Fruit fly (Drosophila melanogaster) whole organism, pupa: ENCODE data around the gene CG42693.

ENCODE experiments used
- CG12605 ChIP-seq: fragments of 200-800 bp; sonication (Bioruptor generic); IDR thresholded peaks from 2 replicates; pipeline ENCODE4 v1.3.6; 2022; ENCODE audit warnings: missing biosample characterization, missing genetic modification characterization
- CG13204 ChIP-seq: fragments of 200-800 bp; sonication (Bioruptor generic); optimal IDR thresholded peaks from 2 replicates; lab custom pipeline; 2018; ENCODE audit warnings: missing biosample characterization, mild to moderate bottlenecking, missing genetic modification characterization, moderate library complexity
- CG14655 ChIP-seq: fragments of 200-800 bp; sonication (Bioruptor generic); optimal IDR thresholded peaks from 3 replicates; lab custom pipeline; 2017; ENCODE audit warnings: mild to moderate bottlenecking, missing biosample characterization, missing genetic modification reagents, missing genetic modification characterization
- CG15710 ChIP-seq: fragments of 200-800 bp; sonication (Bioruptor generic); optimal IDR thresholded peaks from 2 replicates; lab custom pipeline; 2018; ENCODE audit warnings: missing biosample characterization, mild to moderate bottlenecking, missing genetic modification characterization, moderate library complexity
- CG17806 ChIP-seq: fragments of 200-800 bp; sonication (Bioruptor generic); optimal IDR thresholded peaks from 2 replicates; lab custom pipeline; 2018; ENCODE audit warnings: missing biosample characterization, mild to moderate bottlenecking, missing genetic modification characterization, moderate library complexity
- CG32121 ChIP-seq: fragments of 200-800 bp; sonication (Bioruptor generic); IDR thresholded peaks from 2 replicates; pipeline ENCODE4 v1.3.6; 2022; ENCODE audit warnings: missing biosample characterization, missing genetic modification characterization
- CG34367 ChIP-seq: fragments of 200-800 bp; sonication (Bioruptor generic); optimal IDR thresholded peaks from 2 replicates; lab custom pipeline; 2018; ENCODE audit warnings: missing biosample characterization, mild to moderate bottlenecking, missing genetic modification characterization
- CG4496 ChIP-seq: fragments of 200-800 bp; sonication (Bioruptor generic); IDR thresholded peaks from 3 replicates; pipeline ENCODE4 v1.3.6; 2022; ENCODE audit warnings: missing biosample characterization, missing genetic modification characterization
- CG8159 ChIP-seq: fragments of 200-800 bp; sonication (Bioruptor generic); optimal IDR thresholded peaks from 3 replicates; lab custom pipeline; 2018; ENCODE audit warnings: missing biosample characterization, mild to moderate bottlenecking, missing genetic modification characterization, moderate library complexity
- CG8301 ChIP-seq: fragments of 200-800 bp; sonication (Bioruptor generic); optimal IDR thresholded peaks from 2 replicates; lab custom pipeline; 2018; ENCODE audit warnings: missing biosample characterization, mild to moderate bottlenecking, missing genetic modification characterization
- CG9948 ChIP-seq: fragments of 200-800 bp; sonication (Bioruptor generic); optimal IDR thresholded peaks from 2 replicates; lab custom pipeline; 2018; ENCODE audit warnings: missing biosample characterization, mild to moderate bottlenecking, missing genetic modification characterization, moderate library complexity
- D1 ChIP-seq: fragments of 200-800 bp; sonication (Bioruptor generic); optimal IDR thresholded peaks from 2 replicates; lab custom pipeline; 2018; ENCODE audit warnings: missing biosample characterization, mild to moderate bottlenecking, missing genetic modification characterization, moderate library complexity
- EcR ChIP-seq: fragments of 200-800 bp; sonication (Bioruptor generic); optimal IDR thresholded peaks from 3 replicates; lab custom pipeline; 2019; ENCODE audit warnings: missing biosample characterization, missing genetic modification characterization, mild to moderate bottlenecking, moderate library complexity, missing genetic modification reagents
- Ets98B ChIP-seq: fragments of 200-800 bp; sonication (Bioruptor generic); IDR thresholded peaks from 2 replicates; pipeline ENCODE4 v1.3.6; 2022; ENCODE audit warnings: missing biosample characterization, missing genetic modification characterization
- Pif1A ChIP-seq: fragments of 200-800 bp; sonication (Bioruptor generic); optimal IDR thresholded peaks from 3 replicates; lab custom pipeline; 2016; ENCODE audit warnings: missing biosample characterization, missing genetic modification characterization
- Pif1B ChIP-seq: fragments of 200-800 bp; sonication (Bioruptor generic); optimal IDR thresholded peaks from 3 replicates; lab custom pipeline; 2016; ENCODE audit warnings: missing biosample characterization, missing genetic modification characterization
- Snoo ChIP-seq: fragments of 200-800 bp; sonication (Bioruptor generic); optimal IDR thresholded peaks from 3 replicates; lab custom pipeline; 2017; ENCODE audit warnings: missing biosample characterization, mild to moderate bottlenecking, missing genetic modification characterization, inconsistent platforms
- fd96Ca ChIP-seq: fragments of 200-800 bp; sonication (Bioruptor generic); IDR thresholded peaks from 3 replicates; pipeline ENCODE4 v1.3.6; 2022; ENCODE audit warnings: missing biosample characterization, missing genetic modification characterization
- gl ChIP-seq: fragments of 200-800 bp; sonication (Bioruptor generic); optimal IDR thresholded peaks from 2 replicates; lab custom pipeline; 2018; ENCODE audit warnings: missing biosample characterization, mild to moderate bottlenecking, missing genetic modification characterization
- rn ChIP-seq: fragments of 200-800 bp; sonication (Bioruptor generic); IDR thresholded peaks from 2 replicates; pipeline ENCODE4 v1.3.6; 2022; ENCODE audit warnings: missing biosample characterization, missing genetic modification characterization

CG42693 gene

dm6 chr3R:31708240-31708639 lies at the start of gene CG42693:
Gene CG42693, minus strand, starts transcription at chr3R:31708340.
- TF ChIP-seq CG4496: no peak
- TF ChIP-seq CG14655 (GFP tag; lab: Kevin White, UChicago): no peak
- no peak for TF ChIP-seq CG34367 (tag; lab: Kevin White, UChicago)
- TF ChIP-seq CG8301: no peak
- no peak for TF ChIP-seq EcR (GFP tag; lab: Kevin White, UChicago)
- no peak for TF ChIP-seq CG32121 (GFP tag; lab: Robert Waterston, UW)
- TF ChIP-seq rn (GFP tag; lab: Robert Waterston, UW): no peak
- no peak for TF ChIP-seq D1 (tag; lab: Kevin White, UChicago)
- no peak for TF ChIP-seq CG12605 (GFP tag; lab: Robert Waterston, UW)
- no peak for TF ChIP-seq CG9948 (tag; lab: Kevin White, UChicago)
- TF ChIP-seq CG13204: no peak
- TF ChIP-seq Ets98B: no peak
- no peak for TF ChIP-seq Pif1A (GFP tag; lab: Kevin White, UChicago)
- no peak for TF ChIP-seq fd96Ca (GFP tag; lab: Robert Waterston, UW)
- no peak for TF ChIP-seq CG8159 (tag; lab: Kevin White, UChicago)
- TF ChIP-seq CG15710: no peak
- TF ChIP-seq CG17806 (tag; lab: Kevin White, UChicago): no peak
- TF ChIP-seq, all 21 proteins: peak for 0

DNA sequence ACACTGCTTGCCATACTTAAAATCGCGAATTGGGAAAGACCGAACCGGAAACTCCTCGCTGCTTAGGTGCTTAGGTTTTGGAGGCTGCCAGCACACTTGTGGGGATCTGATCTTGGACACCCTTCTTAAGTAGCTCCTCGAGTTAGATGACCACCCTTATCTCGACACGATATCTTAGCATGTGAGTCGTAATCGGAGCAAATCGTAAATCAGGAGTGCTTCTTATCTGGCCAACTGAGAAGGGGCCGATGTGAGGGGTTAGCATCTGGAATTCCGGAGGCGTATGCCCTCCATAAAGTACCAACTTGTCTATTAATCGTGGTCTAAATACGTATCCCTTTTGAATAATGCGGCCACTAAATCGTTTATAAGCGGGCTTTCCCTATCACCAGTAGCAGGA lies 46.5 kb upstream of the CG42693 start, which contains the start of gene salt:
Gene salt, minus strand, starts transcription at position 101 of the 400 bp plus-strand sequence.
- TF ChIP-seq Snoo (tag; lab: Kevin White, UChicago) (no peak), EcR (GFP tag; lab: Kevin White, UChicago) (no peak), CG9948 (tag; lab: Kevin White, UChicago) (no peak), Pif1B (no peak), gl (tag; lab: Kevin White, UChicago) (no peak), CG8301 (no peak), CG34367 (tag; lab: Kevin White, UChicago) (no peak), Ets98B (no peak), CG15710 (no peak), CG14655 (GFP tag; lab: Kevin White, UChicago) (no peak), CG13204 (no peak), D1 (tag; lab: Kevin White, UChicago) (no peak), CG8159 (tag; lab: Kevin White, UChicago) (no peak), CG32121 (GFP tag; lab: Robert Waterston, UW) (no peak), rn (GFP tag; lab: Robert Waterston, UW) (no peak)

dm6 chr3R:31748093-31748996 lies 40.2 kb upstream of the CG42693 start:
- peak; percentile 47 for TF ChIP-seq CG15710
- TF ChIP-seq CG12605 (GFP tag; lab: Robert Waterston, UW): no peak
- TF ChIP-seq gl (tag; lab: Kevin White, UChicago): peak; percentile 79
- peak; percentile 4 for TF ChIP-seq CG9948 (tag; lab: Kevin White, UChicago)
- TF ChIP-seq Snoo (tag; lab: Kevin White, UChicago): no peak
- TF ChIP-seq CG32121 (GFP tag; lab: Robert Waterston, UW): no peak
- TF ChIP-seq Pif1B: peak; percentile 55
- peak; percentile 38 for TF ChIP-seq Pif1A (GFP tag; lab: Kevin White, UChicago)
- peak; percentile 69 for TF ChIP-seq EcR (GFP tag; lab: Kevin White, UChicago)
- peak; percentile 15 for TF ChIP-seq CG17806 (tag; lab: Kevin White, UChicago)
- peak; percentile 48 for TF ChIP-seq CG8301
- peak; percentile 37 for TF ChIP-seq CG34367 (tag; lab: Kevin White, UChicago)
- peak; percentile 93 for TF ChIP-seq CG13204
- TF ChIP-seq D1 (tag; lab: Kevin White, UChicago): no peak
- no peak for TF ChIP-seq fd96Ca (GFP tag; lab: Robert Waterston, UW)

dm6 chr3R:31747429-31748048 lies 39.4 kb upstream of the CG42693 start, which contains the start of the genes nero and CG1910:
Gene nero, minus strand, starts transcription at chr3R:31747558.
Gene CG1910, plus strand, starts transcription at chr3R:31747643.
- no peak for TF ChIP-seq Snoo (tag; lab: Kevin White, UChicago)

- TF ChIP-seq Pif1B (peak; percentile 26), CG8301 (peak; percentile 9), CG12605 (GFP tag; lab: Robert Waterston, UW) (no peak; the same call in 1 of the 2 replicates), CG13204 (no peak), EcR (GFP tag; lab: Kevin White, UChicago) (peak; percentile 62), Snoo (tag; lab: Kevin White, UChicago) (peak; percentile 33), CG14655 (GFP tag; lab: Kevin White, UChicago) (no peak), Pif1A (GFP tag; lab: Kevin White, UChicago) (no peak), CG34367 (tag; lab: Kevin White, UChicago) (no peak), gl (tag; lab: Kevin White, UChicago) (no peak), CG8159 (tag; lab: Kevin White, UChicago) (no peak), fd96Ca (GFP tag; lab: Robert Waterston, UW) (0 out of 3 replicates have a peak, but pooled peaks have one; percentile 36), CG15710 (peak; percentile 5)
- TF ChIP-seq, all 21 proteins: peak for 6
Measured at dm6 chr3R:31745629-31746081, 37.5 kb upstream of the CG42693 start, which contains the start of gene awd. Gene awd, minus strand, starts transcription at chr3R:31746077.
